Fruit fly (Drosophila melanogaster) whole organism, embryonic: ENCODE measurements around the gene BNIP3.

Experiments used
- BEAF-32 ChIP-seq: fragments of 200-800 bp; sonication (Bioruptor generic); optimal IDR thresholded peaks from 3 replicates; lab custom pipeline; 2017; ENCODE audit warnings: missing biosample characterization, missing genetic modification characterization, mild to moderate bottlenecking, moderate library complexity, missing genetic modification reagents
- CG1024 ChIP-seq: fragments of 200-800 bp; sonication (Bioruptor generic); IDR thresholded peaks from 2 replicates; pipeline ENCODE4 v1.3.6; 2022; ENCODE audit warnings: missing biosample characterization, missing genetic modification characterization
- CG10543 ChIP-seq: fragments of 200-800 bp; sonication (Bioruptor generic); optimal IDR thresholded peaks from 3 replicates; lab custom pipeline; 2017; ENCODE audit warnings: missing biosample characterization, mild to moderate bottlenecking, missing genetic modification characterization, moderate library complexity
- CG13424 ChIP-seq: fragments of 200-800 bp; sonication (Bioruptor generic); optimal IDR thresholded peaks from 2 replicates; lab custom pipeline; 2019; ENCODE audit warnings: missing biosample characterization, mild to moderate bottlenecking, missing genetic modification characterization, moderate library complexity
- CG13775 ChIP-seq: fragments of 200-800 bp; sonication (Bioruptor generic); optimal IDR thresholded peaks from 3 replicates; lab custom pipeline; 2017; ENCODE audit warnings: missing biosample characterization, mild to moderate bottlenecking, missing genetic modification characterization
- CG14710 ChIP-seq: fragments of 200-800 bp; sonication (Bioruptor generic); optimal IDR thresholded peaks from 3 replicates; lab custom pipeline; 2019; ENCODE audit warnings: missing biosample characterization, mild to moderate bottlenecking, missing genetic modification characterization, moderate library complexity
- CG1529 ChIP-seq: fragments of 200-800 bp; sonication (Bioruptor generic); optimal IDR thresholded peaks from 3 replicates; lab custom pipeline; 2018; ENCODE audit warnings: missing biosample characterization, missing genetic modification characterization
- CG17361 ChIP-seq: fragments of 200-800 bp; sonication (Bioruptor generic); IDR thresholded peaks from 3 replicates; pipeline ENCODE4 v1.3.6; 2022; ENCODE audit warnings: missing biosample characterization, missing genetic modification characterization
- CG18011 ChIP-seq: fragments of 200-800 bp; sonication (Bioruptor generic); optimal IDR thresholded peaks from 2 replicates; lab custom pipeline; 2017; ENCODE audit warnings: missing biosample characterization, missing genetic modification characterization, mild to moderate bottlenecking, moderate library complexity, missing genotype
- CG2199 ChIP-seq: fragments of 200-800 bp; sonication (Bioruptor generic); IDR thresholded peaks from 3 replicates; pipeline ENCODE4 v1.3.6; 2022; ENCODE audit warnings: missing biosample characterization, missing genetic modification characterization
- CG2678 ChIP-seq: fragments of 200-800 bp; sonication (Bioruptor generic); optimal IDR thresholded peaks from 3 replicates; lab custom pipeline; 2019; ENCODE audit warnings: missing biosample characterization, mild to moderate bottlenecking, missing genetic modification characterization, moderate library complexity
- CG2889 ChIP-seq: fragments of 200-800 bp; sonication (Bioruptor generic); IDR thresholded peaks from 3 replicates; pipeline ENCODE4 v1.3.6; 2022; ENCODE audit warnings: missing biosample characterization, missing genetic modification characterization
- CG3065 ChIP-seq: fragments of 200-800 bp; sonication (Bioruptor generic); optimal IDR thresholded peaks from 2 replicates; lab custom pipeline; 2016; ENCODE audit warnings: missing biosample characterization, missing genetic modification characterization
- CG3163 ChIP-seq: fragments of 200-800 bp; sonication (Bioruptor generic); optimal IDR thresholded peaks from 3 replicates; lab custom pipeline; 2016; ENCODE audit warnings: missing biosample characterization, missing genetic modification characterization
- CG3838 ChIP-seq: fragments of 200-800 bp; sonication (Bioruptor generic); optimal IDR thresholded peaks from 3 replicates; lab custom pipeline; 2016; ENCODE audit warnings: missing biosample characterization, missing genetic modification characterization
- CG42726 ChIP-seq: fragments of 200-800 bp; sonication (Bioruptor generic); IDR thresholded peaks from 2 replicates; pipeline ENCODE4 v1.3.6; 2022; ENCODE audit warnings: missing biosample characterization, missing genetic modification characterization; ENCODE audit not compliant: partially characterized antibody
- CG4424 ChIP-seq: fragments of 200-800 bp; sonication (Bioruptor generic); optimal IDR thresholded peaks from 3 replicates; lab custom pipeline; 2016; ENCODE audit warnings: missing biosample characterization, missing genetic modification characterization
- CG4707 ChIP-seq: fragments of 200-800 bp; sonication (Bioruptor generic); optimal IDR thresholded peaks from 2 replicates; lab custom pipeline; 2018; ENCODE audit warnings: missing biosample characterization, mild to moderate bottlenecking, missing genetic modification characterization, moderate library complexity
- CG9932 ChIP-seq: fragments of 200-800 bp; sonication (Bioruptor generic); IDR thresholded peaks from 2 replicates; pipeline ENCODE4 v1.3.6; 2022; ENCODE audit warnings: missing biosample characterization, missing genetic modification characterization
- Gsc ChIP-seq: fragments of 200-800 bp; sonication (Bioruptor generic); IDR thresholded peaks from 2 replicates; pipeline ENCODE4 v1.3.6; 2022; ENCODE audit warnings: missing biosample characterization, missing genetic modification characterization
- Hr39 ChIP-seq: fragments of >200 bp; optimal IDR thresholded peaks from 2 replicates; lab custom pipeline; 2017
- Hsf ChIP-seq: fragments of 200-800 bp; sonication (Bioruptor generic); optimal IDR thresholded peaks from 3 replicates; lab custom pipeline; 2016; ENCODE audit warnings: missing biosample characterization, missing genetic modification characterization
- Lpt ChIP-seq: fragments of >200 bp; optimal IDR thresholded peaks from 2 replicates; lab custom pipeline; 2018; ENCODE audit warnings: missing biosample characterization, missing genetic modification characterization
- MTF-1 ChIP-seq: fragments of 200-800 bp; sonication (Bioruptor generic); optimal IDR thresholded peaks from 2 replicates; lab custom pipeline; 2018; ENCODE audit warnings: missing biosample characterization, mild to moderate bottlenecking, missing genetic modification characterization, borderline replicate concordance
- Oaz ChIP-seq: fragments of 200-800 bp; sonication (Bioruptor generic); IDR thresholded peaks from 2 replicates; pipeline ENCODE4 v1.3.6; 2022; ENCODE audit warnings: missing biosample characterization, missing genetic modification characterization
- Sox102F ChIP-seq: fragments of 200-800 bp; sonication (Bioruptor generic); optimal IDR thresholded peaks from 2 replicates; lab custom pipeline; 2018; ENCODE audit warnings: missing biosample characterization, mild to moderate bottlenecking, missing genetic modification characterization, moderate library complexity
- Sry-β ChIP-seq: fragments of 200-800 bp; sonication (Bioruptor generic); optimal IDR thresholded peaks from 2 replicates; lab custom pipeline; 2018; ENCODE audit warnings: missing biosample characterization, mild to moderate bottlenecking, missing genetic modification characterization, moderate library complexity
- Taf1 ChIP-seq: fragments of 200-800 bp; sonication (Bioruptor generic); IDR thresholded peaks from 2 replicates; pipeline ENCODE4 v1.3.6; 2022; ENCODE audit warnings: missing biosample characterization, missing genetic modification characterization
- YL-1 ChIP-seq: fragments of 200-800 bp; sonication (Bioruptor generic); optimal IDR thresholded peaks from 3 replicates; lab custom pipeline; 2017; ENCODE audit warnings: missing biosample characterization, mild to moderate bottlenecking, missing genetic modification characterization
- az2 ChIP-seq: fragments of 200-800 bp; sonication (Bioruptor generic); optimal IDR thresholded peaks from 3 replicates; lab custom pipeline; 2016; ENCODE audit warnings: missing biosample characterization, missing genetic modification characterization
- bbx ChIP-seq: fragments of 200-800 bp; sonication (Bioruptor generic); IDR thresholded peaks from 2 replicates; pipeline ENCODE4 v1.3.6; 2022; ENCODE audit warnings: missing biosample characterization, missing genetic modification characterization; ENCODE audit not compliant: partially characterized antibody
- cad ChIP-seq: fragments of >200 bp; optimal IDR thresholded peaks from 2 replicates; lab custom pipeline; 2017; ENCODE audit warnings: missing biosample characterization, missing genetic modification characterization
- cg ChIP-seq: fragments of 200-800 bp; sonication (Bioruptor generic); optimal IDR thresholded peaks from 3 replicates; lab custom pipeline; 2019; ENCODE audit warnings: missing biosample characterization, mild to moderate bottlenecking, missing genetic modification characterization, moderate library complexity
- ci ChIP-seq: fragments of 200-800 bp; sonication (Bioruptor generic); IDR thresholded peaks from 3 replicates; pipeline ENCODE4 v1.3.6; 2022; ENCODE audit warnings: missing biosample characterization, missing genetic modification characterization
- crp ChIP-seq, 2 experiments: fragments of 200-800 bp; sonication (Bioruptor generic); optimal IDR thresholded peaks; 2 replicates in 1 of 2; 3 replicates in 1 of 2; lab custom pipeline; 2017; ENCODE audit warnings: missing biosample characterization in 2 of 2, missing genetic modification characterization in 2 of 2, mild to moderate bottlenecking in 1 of 2, moderate library complexity in 1 of 2
- danr ChIP-seq: fragments of 200-800 bp; sonication (Bioruptor generic); IDR thresholded peaks from 2 replicates; pipeline ENCODE4 v1.3.6; 2022; ENCODE audit warnings: missing biosample characterization, missing genetic modification characterization
- fd3F ChIP-seq: fragments of 200-800 bp; sonication (Bioruptor generic); optimal IDR thresholded peaks from 2 replicates; lab custom pipeline; 2018; ENCODE audit warnings: missing biosample characterization, mild to moderate bottlenecking, missing genetic modification characterization, moderate library complexity
- hbn ChIP-seq: fragments of 200-800 bp; sonication (Bioruptor generic); IDR thresholded peaks from 2 replicates; pipeline ENCODE4 v1.3.6; 2022; ENCODE audit warnings: missing biosample characterization, missing genetic modification characterization; ENCODE audit not compliant: partially characterized antibody
- kah ChIP-seq: fragments of 200-800 bp; sonication (Bioruptor generic); optimal IDR thresholded peaks from 2 replicates; lab custom pipeline; 2018; ENCODE audit warnings: missing biosample characterization, mild to moderate bottlenecking, missing genetic modification characterization
- lab ChIP-seq: fragments of 200-800 bp; sonication (Bioruptor generic); optimal IDR thresholded peaks from 3 replicates; lab custom pipeline; 2017; ENCODE audit warnings: missing biosample characterization, missing genetic modification characterization, mild to moderate bottlenecking, moderate library complexity, missing genetic modification reagents
- lola ChIP-seq, 3 experiments: fragments of >200 bp in 2 of 3; fragments of 200-800 bp in 1 of 3; sonication (Bioruptor generic) in 1 of 3; optimal IDR thresholded peaks; 2 replicates each; lab custom pipeline; 2017 to 2019; ENCODE audit warnings: missing biosample characterization in 3 of 3, missing genetic modification characterization in 3 of 3, mild to moderate bottlenecking in 1 of 3, moderate library complexity in 1 of 3
- pan ChIP-seq, 4 experiments: fragments of >200 bp in 3 of 4; fragments of 200-800 bp in 1 of 4; sonication (Bioruptor generic) in 1 of 4; optimal IDR thresholded peaks in 3 of 4; IDR thresholded peaks in 1 of 4; 2 replicates each; pipeline versions ENCODE4 v1.3.6 to Lab custom; 2017 to 2022; ENCODE audit warnings: missing biosample characterization in 2 of 4, missing genetic modification characterization in 2 of 4, mixed read lengths in 1 of 4
- phol ChIP-seq: fragments of 200-800 bp; sonication (Bioruptor generic); optimal IDR thresholded peaks from 3 replicates; lab custom pipeline; 2018; ENCODE audit warnings: missing biosample characterization, mild to moderate bottlenecking, missing genetic modification characterization, moderate library complexity
- sc ChIP-seq, 3 experiments: fragments of >200 bp in 2 of 3; fragments of 200-800 bp in 1 of 3; sonication (Bioruptor generic) in 1 of 3; optimal IDR thresholded peaks; 2 replicates in 2 of 3; 3 replicates in 1 of 3; lab custom pipeline; 2017; ENCODE audit warnings: mild to moderate bottlenecking in 1 of 3, missing biosample characterization in 1 of 3, missing genetic modification characterization in 1 of 3, missing genetic modification reagents in 1 of 3
- sens ChIP-seq: fragments of 200-800 bp; sonication (Bioruptor generic); peaks from one replicate; lab custom pipeline; 2016; ENCODE audit warnings: missing biosample characterization, missing genetic modification characterization
- tna ChIP-seq: fragments of 200-800 bp; sonication (Bioruptor generic); IDR thresholded peaks from 2 replicates; pipeline ENCODE4 v1.3.6; 2022; ENCODE audit warnings: missing biosample characterization, missing genetic modification characterization; ENCODE audit not compliant: partially characterized antibody
- usp ChIP-seq: fragments of >200 bp; optimal IDR thresholded peaks from 2 replicates; lab custom pipeline; 2017; ENCODE audit warnings: missing biosample characterization, missing genetic modification characterization
- vvl ChIP-seq: fragments of 200-800 bp; sonication (Bioruptor generic); IDR thresholded peaks from 2 replicates; pipeline ENCODE4 v1.3.6; 2022; ENCODE audit warnings: missing biosample characterization, missing genetic modification characterization

The BNIP3 gene

dm6 chr3L:20508136-20508635 is 11.0 kb downstream of the BNIP3 start (continued):
- TF ChIP-seq Hsf (GFP tag; lab: Kevin White, UChicago) = peak; percentile 94
- peak; percentile 72 for TF ChIP-seq CG3838
- peak; percentile 83 for TF ChIP-seq CG14710 (tag; lab: Kevin White, UChicago)
- TF ChIP-seq az2 (GFP tag; lab: Kevin White, UChicago) = peak; percentile 91
- TF ChIP-seq danr = peak; percentile 85
- peak; percentile 94 for TF ChIP-seq fd3F (GFP tag; lab: Kevin White, UChicago)
- TF ChIP-seq CG3163 (GFP tag; lab: Kevin White, UChicago) = peak; percentile 88
- TF ChIP-seq Gsc = no peak
- TF ChIP-seq bbx (GFP tag; lab: Robert Waterston, UW) = no peak
- peak; percentile 81 for TF ChIP-seq MTF-1 (GFP tag; lab: Kevin White, UChicago)
- TF ChIP-seq crp (GFP tag; optimal IDR thresholded peaks at IDR 0.05; lab: Kevin White, UChicago) = peak in 1 of 2 experiments; percentile 55
- TF ChIP-seq Lpt = no peak
- peak; percentile 90 for TF ChIP-seq CG13424 (tag; lab: Kevin White, UChicago)
- TF ChIP-seq Sox102F (GFP tag; lab: Kevin White, UChicago) = peak; percentile 88
- no peak; the same call in 1 of the 2 replicates for TF ChIP-seq Oaz (GFP tag; lab: Robert Waterston, UW)
- TF ChIP-seq CG2889 (GFP tag; lab: Robert Waterston, UW) = peak; percentile 85
- TF ChIP-seq CG13775 = peak; percentile 89
- peak; percentile 75 for TF ChIP-seq CG1529 (GFP tag; lab: Kevin White, UChicago)
- TF ChIP-seq CG3065 (GFP tag; lab: Kevin White, UChicago) = peak; percentile 73
- peak; percentile 95 for TF ChIP-seq CG10543 (GFP tag; lab: Kevin White, UChicago)
- TF ChIP-seq tna (GFP tag; lab: Robert Waterston, UW) = no peak; the same call in 1 of the 2 replicates
- TF ChIP-seq lab = peak; percentile 98
- no peak for TF ChIP-seq usp (GFP tag; lab: Kevin White, UChicago)
- TF ChIP-seq CG4707 (GFP tag; lab: Kevin White, UChicago) = peak; percentile 66
- peak; percentile 99 for TF ChIP-seq sens (GFP tag; lab: Kevin White, UChicago)
- peak; percentile 93 for TF ChIP-seq CG17361 (GFP tag; lab: Robert Waterston, UW)
- TF ChIP-seq hbn (GFP tag; lab: Robert Waterston, UW) = peak; percentile 42; the same call in 1 of the 2 replicates
- TF ChIP-seq kah (GFP tag; lab: Kevin White, UChicago) = peak; percentile 63
- TF ChIP-seq CG42726 (GFP tag; lab: Robert Waterston, UW) = no peak; the same call in 1 of the 2 replicates
- peak; percentile 86; the same call in 2 of the 3 replicates for TF ChIP-seq ci
- TF ChIP-seq vvl (GFP tag; lab: Robert Waterston, UW) = peak; percentile 96
- peak; percentile 31 for TF ChIP-seq BEAF-32 (GFP tag; lab: Kevin White, UChicago)
- TF ChIP-seq phol = peak; percentile 87
- TF ChIP-seq lola (GFP tag; optimal IDR thresholded peaks at IDR 0.05; lab: Kevin White, UChicago) = peak in 1 of 3 experiments; percentile 72
- no peak for TF ChIP-seq Hr39 (lab: Kevin White, UChicago)
- peak; percentile 96 for TF ChIP-seq Taf1 (GFP tag; lab: Robert Waterston, UW)
- peak; percentile 63 for TF ChIP-seq YL-1 (GFP tag; lab: Kevin White, UChicago)
- peak; percentile 67 for TF ChIP-seq CG1024 (GFP tag; lab: Robert Waterston, UW)
- TF ChIP-seq CG2199 (GFP tag; lab: Robert Waterston, UW) = peak; percentile 84; the same call in 2 of the 3 replicates
- TF ChIP-seq CG4424 = peak; percentile 94
- no peak for TF ChIP-seq cad (GFP tag; lab: Kevin White, UChicago)
- no peak for TF ChIP-seq sc (optimal IDR thresholded peaks at IDR 0.05; lab: Kevin White, UChicago)
- TF ChIP-seq sc (GFP tag; optimal IDR thresholded peaks at IDR 0.05; lab: Kevin White, UChicago) = peak; percentile 49
- TF ChIP-seq cg (GFP tag; lab: Kevin White, UChicago) = no peak
- no peak for TF ChIP-seq pan (optimal IDR thresholded peaks at IDR 0.05; lab: Kevin White, UChicago)
- peak in 1 of 2 experiments; percentile 89 for TF ChIP-seq pan (GFP tag; optimal IDR thresholded peaks at IDR 0.05 in 1 of 2, IDR thresholded peaks at IDR 0.05 in 1 of 2)
- peak; percentile 15 for TF ChIP-seq Sry-β (GFP tag; lab: Kevin White, UChicago)
- peak; percentile 98 for TF ChIP-seq CG9932
- TF ChIP-seq CG18011 = peak; percentile 84
- peak; percentile 98 for TF ChIP-seq CG2678 (tag; lab: Kevin White, UChicago)
